Fruit fly (Drosophila melanogaster): ENCODE data around the gene mRpL45.

DNA sequence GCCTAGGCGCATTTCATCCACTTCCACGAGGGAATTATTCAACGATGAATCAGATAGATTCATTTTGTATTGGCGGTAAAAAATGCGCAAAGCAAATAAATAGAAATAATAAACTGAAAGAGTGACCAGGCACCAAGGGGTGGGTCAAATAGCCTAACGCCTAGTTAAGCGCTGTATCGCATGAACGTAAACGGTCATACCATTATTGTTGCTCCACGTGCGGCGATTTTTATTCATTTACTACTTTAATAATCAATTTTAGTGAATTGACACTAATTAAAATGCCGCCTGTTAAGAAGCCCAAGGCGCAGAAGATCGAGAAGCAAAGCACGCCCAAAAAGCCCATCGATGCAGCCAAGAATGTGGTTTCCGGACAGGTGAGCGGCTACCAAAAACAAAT lies 33.7 kb upstream of the mRpL45 start, which contains the start of the genes CG33107 and CG6937:
- no peak for TF ChIP-seq psq (GFP tag; optimal IDR thresholded peaks at IDR 0.05)
- TF ChIP-seq OdsH (GFP tag; optimal IDR thresholded peaks at IDR 0.05), result no peak
- TF ChIP-seq lola (GFP tag; optimal IDR thresholded peaks at IDR 0.05), result no peak

All from whole organism, wandering third instar larva.